Fruit fly (Drosophila melanogaster) whole organism: ENCODE data around the gene CG13012.

Experiments used
- CG8478 ChIP-seq: fragments of >200 bp; optimal IDR thresholded peaks from 2 replicates; lab custom pipeline; 2018; ENCODE audit warnings: inconsistent platforms
- Dll ChIP-seq: fragments of >200 bp; optimal IDR thresholded peaks from 2 replicates; lab custom pipeline; 2017
- EcR ChIP-seq, 2 experiments: fragments of >200 bp; optimal IDR thresholded peaks; 2 replicates each; lab custom pipeline; 2017; ENCODE audit warnings: missing biosample characterization in 2 of 2, missing genetic modification characterization in 2 of 2, missing genetic modification reagents in 2 of 2
- pan ChIP-seq: fragments of >200 bp; optimal IDR thresholded peaks from 2 replicates; lab custom pipeline; 2017
- psq ChIP-seq: fragments of >200 bp; optimal IDR thresholded peaks from 2 replicates; lab custom pipeline; 2017
- usp ChIP-seq: fragments of >200 bp; optimal IDR thresholded peaks from 2 replicates; lab custom pipeline; 2017; ENCODE audit warnings: missing biosample characterization, missing genetic modification characterization, mixed read lengths

Gene CG13012

dm6 chrX:16688106-16688459 lies 11.5 kb upstream of the CG13012 start:
- TF ChIP-seq psq (lab: Kevin White, UChicago) (no peak), Dll (lab: Kevin White, UChicago) (no peak), usp (GFP tag; lab: Kevin White, UChicago) (no peak), EcR (GFP tag; optimal IDR thresholded peaks at IDR 0.05; lab: Kevin White, UChicago) (no peak), CG8478 (no peak), pan (lab: Kevin White, UChicago) (no peak)

dm6 chrX:16687400-16688105 lies 11.0 kb upstream of the CG13012 start:
- TF ChIP-seq psq (lab: Kevin White, UChicago) (no peak), Dll (lab: Kevin White, UChicago) (no peak), usp (GFP tag; lab: Kevin White, UChicago) (no peak), pan (lab: Kevin White, UChicago) (no peak), CG8478 (no peak), EcR (GFP tag; optimal IDR thresholded peaks at IDR 0.05; lab: Kevin White, UChicago) (no peak)

dm6 chrX:16683765-16684164 lies 7.2 kb upstream of the CG13012 start, which contains the start of gene Axs:
Gene Axs (minus strand): TSS chrX:16683895.
- TF ChIP-seq usp (GFP tag; lab: Kevin White, UChicago), result no peak
- no peak for TF ChIP-seq pan (lab: Kevin White, UChicago)
- TF ChIP-seq CG8478, result no peak
- no peak for TF ChIP-seq psq (lab: Kevin White, UChicago)
- TF ChIP-seq EcR (GFP tag; optimal IDR thresholded peaks at IDR 0.05; lab: Kevin White, UChicago), result no peak
- TF ChIP-seq Dll (lab: Kevin White, UChicago), result no peak

- no peak for TF ChIP-seq EcR (GFP tag; optimal IDR thresholded peaks at IDR 0.05; lab: Kevin White, UChicago)
- TF ChIP-seq CG8478, result no peak
- no peak for TF ChIP-seq usp (GFP tag; lab: Kevin White, UChicago)
- TF ChIP-seq Dll (lab: Kevin White, UChicago), result no peak
- TF ChIP-seq pan (lab: Kevin White, UChicago), result no peak
- no peak for TF ChIP-seq psq (lab: Kevin White, UChicago)
These were observed 2.3 kb upstream of the CG13012 start, which contains the start of the genes CG13010 and sing for dm6 chrX:16678845-16679347. Gene CG13010 (minus strand): TSS chrX:16678945. Gene sing (plus strand): TSS chrX:16679297.

- TF ChIP-seq usp (GFP tag; lab: Kevin White, UChicago) (no peak), CG8478 (no peak), pan (lab: Kevin White, UChicago) (no peak), EcR (GFP tag; optimal IDR thresholded peaks at IDR 0.05; lab: Kevin White, UChicago) (no peak), Dll (lab: Kevin White, UChicago) (no peak), psq (lab: Kevin White, UChicago) (no peak)
These were observed 610 bp upstream of the CG13012 start for dm6 chrX:16677163-16677562.

dm6 chrX:16674538-16674937 lies 2.0 kb downstream of the CG13012 start:
- no peak for TF ChIP-seq usp (GFP tag; lab: Kevin White, UChicago)
- no peak for TF ChIP-seq pan (lab: Kevin White, UChicago)
- TF ChIP-seq EcR (GFP tag; optimal IDR thresholded peaks at IDR 0.05; lab: Kevin White, UChicago), result no peak

- TF ChIP-seq CG8478 (no peak), pan (lab: Kevin White, UChicago) (no peak), usp (GFP tag; lab: Kevin White, UChicago) (no peak), psq (lab: Kevin White, UChicago) (no peak), EcR (GFP tag; optimal IDR thresholded peaks at IDR 0.05; lab: Kevin White, UChicago) (no peak), Dll (lab: Kevin White, UChicago) (no peak)
These were observed 3.6 kb downstream of the CG13012 start for dm6 chrX:16672904-16673303.

- TF ChIP-seq EcR (GFP tag; optimal IDR thresholded peaks at IDR 0.05; lab: Kevin White, UChicago) (no peak), psq (lab: Kevin White, UChicago) (no peak), CG8478 (no peak), Dll (lab: Kevin White, UChicago) (no peak), pan (lab: Kevin White, UChicago) (no peak), usp (GFP tag; lab: Kevin White, UChicago) (no peak)
These were observed 5.7 kb downstream of the CG13012 start for dm6 chrX:16670691-16671481.

dm6 chrX:16670262-16670661 lies 6.3 kb downstream of the CG13012 start:
- TF ChIP-seq Dll (lab: Kevin White, UChicago), result no peak
- no peak for TF ChIP-seq psq (lab: Kevin White, UChicago)
- no peak for TF ChIP-seq EcR (GFP tag; optimal IDR thresholded peaks at IDR 0.05; lab: Kevin White, UChicago)
- TF ChIP-seq CG8478, result no peak
- no peak for TF ChIP-seq usp (GFP tag; lab: Kevin White, UChicago)
- no peak for TF ChIP-seq pan (lab: Kevin White, UChicago)

- TF ChIP-seq usp (GFP tag; lab: Kevin White, UChicago), result no peak
- TF ChIP-seq Dll (lab: Kevin White, UChicago), result no peak
- no peak for TF ChIP-seq EcR (GFP tag; optimal IDR thresholded peaks at IDR 0.05; lab: Kevin White, UChicago)
- TF ChIP-seq psq (lab: Kevin White, UChicago), result no peak
- no peak for TF ChIP-seq CG8478
- no peak for TF ChIP-seq pan (lab: Kevin White, UChicago)
These were observed 6.7 kb downstream of the CG13012 start for dm6 chrX:16669849-16670248.

- no peak for TF ChIP-seq Dll (lab: Kevin White, UChicago)
- TF ChIP-seq psq (lab: Kevin White, UChicago), result no peak
- no peak for TF ChIP-seq CG8478
- TF ChIP-seq usp (GFP tag; lab: Kevin White, UChicago), result no peak
- no peak for TF ChIP-seq EcR (GFP tag; optimal IDR thresholded peaks at IDR 0.05; lab: Kevin White, UChicago)
These were observed 12.0 kb downstream of the CG13012 start, which contains the start of gene CG15865 for dm6 chrX:16664405-16665064. Gene CG15865 (minus strand): TSS chrX:16664455.
